Fruit fly (Drosophila melanogaster): Measurements from ENCODE around the gene GstD11.

DNA sequence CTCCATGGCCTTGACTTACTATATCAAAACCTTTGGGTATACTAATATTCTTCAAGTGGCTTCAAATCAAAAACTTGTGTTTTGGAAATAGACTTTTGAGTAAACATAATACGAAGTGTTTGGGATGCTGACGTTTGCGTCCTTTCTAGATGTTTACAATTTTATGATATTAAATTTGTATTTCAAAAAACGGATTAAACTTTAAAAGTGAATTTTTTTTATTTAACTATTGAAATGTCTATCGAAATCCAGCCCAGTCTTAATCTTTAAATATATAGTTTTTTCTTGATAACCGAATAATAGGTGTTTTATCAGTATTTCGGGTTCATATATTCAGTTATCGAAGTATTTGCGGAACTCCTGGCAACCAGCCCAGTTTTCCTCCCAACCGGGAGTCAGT is 18.6 kb upstream of the GstD11 start, which contains the start of gene Tim17a1:
- TF ChIP-seq h (GFP tag; optimal IDR thresholded peaks at IDR 0.05) (no peak), sage (GFP tag; optimal IDR thresholded peaks at IDR 0.05) (no peak)

Measured in whole organism, wandering third instar larva.